Fruit fly (Drosophila melanogaster) whole organism, embryonic: ENCODE results near the gene Miga.

Experiments
- ATbp ChIP-seq: fragments of 200-800 bp; sonication (Bioruptor generic); optimal IDR thresholded peaks from 2 replicates; lab custom pipeline; 2017; ENCODE audit warnings: missing biosample characterization, mild to moderate bottlenecking, missing genetic modification characterization, missing genetic modification reagents
- Adf1 ChIP-seq: fragments of 200-800 bp; sonication (Bioruptor generic); IDR thresholded peaks from 2 replicates; pipeline ENCODE4 v1.3.6; 2022; ENCODE audit warnings: missing biosample characterization, missing genetic modification characterization
- B-H2 ChIP-seq: fragments of 200-800 bp; sonication (Bioruptor generic); optimal IDR thresholded peaks from 2 replicates; lab custom pipeline; 2018; ENCODE audit warnings: missing biosample characterization, mild to moderate bottlenecking, missing genetic modification characterization
- BEAF-32 ChIP-seq: fragments of 200-800 bp; sonication (Bioruptor generic); optimal IDR thresholded peaks from 3 replicates; lab custom pipeline; 2017; ENCODE audit warnings: missing biosample characterization, missing genetic modification characterization, mild to moderate bottlenecking, moderate library complexity, missing genetic modification reagents
- Blimp-1 ChIP-seq: fragments of 200-800 bp; sonication (Bioruptor generic); optimal IDR thresholded peaks from 3 replicates; lab custom pipeline; 2018; ENCODE audit warnings: missing biosample characterization, missing genetic modification characterization, mild to moderate bottlenecking, moderate library complexity, missing genetic modification reagents
- CG10366 ChIP-seq: fragments of 200-800 bp; sonication (Bioruptor generic); IDR thresholded peaks from 2 replicates; pipeline ENCODE4 v1.3.6; 2022; ENCODE audit warnings: missing biosample characterization, missing genetic modification characterization
- CG10462 ChIP-seq: fragments of 200-800 bp; sonication (Bioruptor generic); optimal IDR thresholded peaks from 2 replicates; lab custom pipeline; 2016; ENCODE audit warnings: missing biosample characterization, missing genetic modification characterization
- CG11723 ChIP-seq: fragments of 200-800 bp; sonication (Bioruptor generic); optimal IDR thresholded peaks from 2 replicates; lab custom pipeline; 2017; ENCODE audit warnings: missing biosample characterization, mild to moderate bottlenecking, missing genetic modification characterization
- CG12659 ChIP-seq: fragments of 200-800 bp; sonication (Bioruptor generic); optimal IDR thresholded peaks from 3 replicates; lab custom pipeline; 2017; ENCODE audit warnings: mild to moderate bottlenecking, missing biosample characterization, missing genetic modification reagents, missing genetic modification characterization
- CG18619 ChIP-seq: fragments of 200-800 bp; sonication (Bioruptor generic); optimal IDR thresholded peaks from 3 replicates; lab custom pipeline; 2017; ENCODE audit warnings: missing biosample characterization, mild to moderate bottlenecking, missing genetic modification characterization
- CG31365 ChIP-seq: fragments of 200-800 bp; sonication (Bioruptor generic); optimal IDR thresholded peaks from 2 replicates; lab custom pipeline; 2018; ENCODE audit warnings: missing biosample characterization, mild to moderate bottlenecking, missing genetic modification characterization
- CG3163 ChIP-seq: fragments of 200-800 bp; sonication (Bioruptor generic); optimal IDR thresholded peaks from 3 replicates; lab custom pipeline; 2016; ENCODE audit warnings: missing biosample characterization, missing genetic modification characterization
- CG32772 ChIP-seq: fragments of 200-800 bp; sonication (Bioruptor generic); IDR thresholded peaks from 2 replicates; pipeline ENCODE4 v1.3.6; 2022; ENCODE audit warnings: missing biosample characterization, missing genetic modification characterization
- CG34376 ChIP-seq: fragments of 200-800 bp; sonication (Bioruptor generic); optimal IDR thresholded peaks from 2 replicates; lab custom pipeline; 2018; ENCODE audit warnings: missing biosample characterization, mild to moderate bottlenecking, missing genetic modification characterization
- CG43689 ChIP-seq: fragments of 200-800 bp; sonication (Bioruptor generic); IDR thresholded peaks from 2 replicates; pipeline ENCODE4 v1.3.6; 2022; ENCODE audit warnings: missing biosample characterization, missing genetic modification characterization
- CG7357 ChIP-seq: fragments of 200-800 bp; sonication (Bioruptor generic); IDR thresholded peaks from 3 replicates; pipeline ENCODE4 v1.3.6; 2022; ENCODE audit warnings: missing biosample characterization, missing genetic modification characterization
- Dbx ChIP-seq: fragments of 200-800 bp; sonication (Bioruptor generic); IDR thresholded peaks from 3 replicates; pipeline ENCODE4 v1.3.6; 2022; ENCODE audit warnings: missing biosample characterization, missing genetic modification characterization
- Dek ChIP-seq: fragments of 200-800 bp; sonication (Bioruptor generic); optimal IDR thresholded peaks from 3 replicates; lab custom pipeline; 2019; ENCODE audit warnings: missing biosample characterization, mild to moderate bottlenecking, missing genetic modification characterization, moderate library complexity
- Dll ChIP-seq: fragments of 200-800 bp; sonication (Bioruptor generic); IDR thresholded peaks from 4 replicates; pipeline ENCODE4 v1.3.6; 2022; ENCODE audit warnings: missing biosample characterization, missing genetic modification characterization; ENCODE audit not compliant: partially characterized antibody
- Doc3 ChIP-seq: fragments of 200-800 bp; sonication (Bioruptor generic); IDR thresholded peaks from 3 replicates; pipeline ENCODE4 v1.3.6; 2022; ENCODE audit warnings: missing biosample characterization, missing genetic modification characterization; ENCODE audit not compliant: partially characterized antibody
- Fer3 ChIP-seq: fragments of 200-800 bp; sonication (Bioruptor generic); optimal IDR thresholded peaks from 2 replicates; lab custom pipeline; 2018; ENCODE audit warnings: missing biosample characterization, mild to moderate bottlenecking, missing genetic modification characterization, moderate library complexity
- Gug ChIP-seq: fragments of 200-800 bp; sonication (Bioruptor generic); IDR thresholded peaks from 4 replicates; pipeline ENCODE4 v1.3.6; 2022; ENCODE audit warnings: missing biosample characterization, missing genetic modification characterization
- HHEX ChIP-seq: fragments of 200-800 bp; sonication (Bioruptor generic); optimal IDR thresholded peaks from 3 replicates; lab custom pipeline; 2017; ENCODE audit warnings: missing biosample characterization, mild to moderate bottlenecking, missing genetic modification characterization, missing genetic modification reagents
- HLH4C ChIP-seq: fragments of 200-800 bp; sonication (Bioruptor generic); IDR thresholded peaks from 3 replicates; pipeline ENCODE4 v1.3.6; 2022; ENCODE audit warnings: missing biosample characterization, missing genetic modification characterization; ENCODE audit not compliant: partially characterized antibody
- Jarid2 ChIP-seq: fragments of 200-800 bp; sonication (Bioruptor generic); optimal IDR thresholded peaks from 3 replicates; lab custom pipeline; 2017; ENCODE audit warnings: mild to moderate bottlenecking, missing biosample characterization, missing genetic modification reagents, missing genetic modification characterization
- Max ChIP-seq: fragments of 200-800 bp; sonication (Bioruptor generic); optimal IDR thresholded peaks from 2 replicates; lab custom pipeline; 2016; ENCODE audit warnings: missing biosample characterization, mild to moderate bottlenecking, missing genetic modification characterization
- Rx ChIP-seq: fragments of 200-800 bp; sonication (Bioruptor generic); IDR thresholded peaks from 2 replicates; pipeline ENCODE4 v1.3.6; 2022; ENCODE audit warnings: missing biosample characterization, missing genetic modification characterization
- Sin3A ChIP-seq: fragments of >200 bp; optimal IDR thresholded peaks from 2 replicates; lab custom pipeline; 2018
- amos ChIP-seq: fragments of 200-800 bp; sonication (Bioruptor generic); IDR thresholded peaks from 2 replicates; pipeline ENCODE4 v1.3.6; 2022; ENCODE audit warnings: missing biosample characterization, missing genetic modification characterization; ENCODE audit not compliant: partially characterized antibody
- crp ChIP-seq, 2 experiments: fragments of 200-800 bp; sonication (Bioruptor generic); optimal IDR thresholded peaks; 2 replicates in 1 of 2; 3 replicates in 1 of 2; lab custom pipeline; 2017; ENCODE audit warnings: missing biosample characterization in 2 of 2, missing genetic modification characterization in 2 of 2, mild to moderate bottlenecking in 1 of 2, moderate library complexity in 1 of 2
- exex ChIP-seq: fragments of 200-800 bp; sonication (Bioruptor generic); optimal IDR thresholded peaks from 4 replicates; lab custom pipeline; 2018; ENCODE audit warnings: missing biosample characterization, mild to moderate bottlenecking, missing genetic modification characterization, moderate library complexity
- fd64A ChIP-seq: fragments of 200-800 bp; sonication (Bioruptor generic); optimal IDR thresholded peaks from 3 replicates; lab custom pipeline; 2018; ENCODE audit warnings: missing biosample characterization, mild to moderate bottlenecking, missing genetic modification characterization
- grau ChIP-seq: fragments of 200-800 bp; optimal IDR thresholded peaks from 3 replicates; lab custom pipeline; 2019; ENCODE audit warnings: missing biosample characterization, mild to moderate bottlenecking, missing genetic modification characterization, moderate library complexity
- jigr1 ChIP-seq: fragments of 200-800 bp; sonication (Bioruptor generic); IDR thresholded peaks from 3 replicates; pipeline ENCODE4 v1.3.6; 2022; ENCODE audit warnings: missing biosample characterization, missing genetic modification characterization
- jumu ChIP-seq: fragments of 200-800 bp; sonication (Bioruptor generic); optimal IDR thresholded peaks from 3 replicates; lab custom pipeline; 2016; ENCODE audit warnings: missing biosample characterization, missing genetic modification characterization
- kni ChIP-seq: fragments of 200-800 bp; sonication (Bioruptor generic); optimal IDR thresholded peaks from 3 replicates; lab custom pipeline; 2017; ENCODE audit warnings: mild to moderate bottlenecking, missing biosample characterization, missing genetic modification reagents, missing genetic modification characterization
- lilli ChIP-seq: fragments of 200-800 bp; sonication (Bioruptor generic); optimal IDR thresholded peaks from 3 replicates; lab custom pipeline; 2016; ENCODE audit warnings: missing biosample characterization, missing genetic modification characterization
- luna ChIP-seq: fragments of 200-800 bp; sonication (Bioruptor generic); optimal IDR thresholded peaks from 2 replicates; lab custom pipeline; 2016; ENCODE audit warnings: missing biosample characterization, missing genetic modification characterization
- nau ChIP-seq: fragments of 200-800 bp; sonication (Bioruptor generic); optimal IDR thresholded peaks from 3 replicates; lab custom pipeline; 2017; ENCODE audit warnings: missing biosample characterization, mild to moderate bottlenecking, missing genetic modification characterization, missing genetic modification reagents
- pb ChIP-seq: fragments of 200-800 bp; sonication (Bioruptor generic); optimal IDR thresholded peaks from 3 replicates; lab custom pipeline; 2016; ENCODE audit warnings: missing biosample characterization, missing genetic modification characterization
- pita ChIP-seq: fragments of 200-800 bp; sonication (Bioruptor generic); optimal IDR thresholded peaks from 2 replicates; lab custom pipeline; 2017; ENCODE audit warnings: missing biosample characterization, mild to moderate bottlenecking, missing genetic modification characterization
- prd ChIP-seq, 3 experiments: fragments of >200 bp in 2 of 3; fragments of 200-800 bp in 1 of 3; sonication (Bioruptor generic) in 1 of 3; optimal IDR thresholded peaks in 2 of 3; IDR thresholded peaks in 1 of 3; 2 replicates in 2 of 3; 3 replicates in 1 of 3; pipeline versions ENCODE4 v1.3.6 to Lab custom; 2017 to 2022; ENCODE audit warnings: missing biosample characterization in 1 of 3, missing genetic modification characterization in 1 of 3
- pzg ChIP-seq: fragments of 200-800 bp; sonication (Bioruptor generic); optimal IDR thresholded peaks from 3 replicates; lab custom pipeline; 2018; ENCODE audit warnings: missing biosample characterization, mild to moderate bottlenecking, missing genetic modification characterization, moderate library complexity
- ranshi ChIP-seq: fragments of 200-800 bp; sonication (Bioruptor generic); IDR thresholded peaks from 2 replicates; pipeline ENCODE4 v1.3.6; 2022; ENCODE audit warnings: missing biosample characterization, missing genetic modification characterization
- repo ChIP-seq: fragments of 200-800 bp; sonication (Bioruptor generic); optimal IDR thresholded peaks from 2 replicates; lab custom pipeline; 2016; ENCODE audit warnings: missing biosample characterization, missing genetic modification characterization
- ssp ChIP-seq: fragments of 200-800 bp; sonication (Bioruptor generic); IDR thresholded peaks from 2 replicates; pipeline ENCODE4 v1.3.6; 2022; ENCODE audit warnings: missing biosample characterization, missing genetic modification characterization
- tll ChIP-seq, 2 experiments: fragments of 200-800 bp in 1 of 2; fragments of >200 bp in 1 of 2; sonication (Bioruptor generic) in 1 of 2; optimal IDR thresholded peaks; 2 replicates each; lab custom pipeline; 2017 to 2019; ENCODE audit warnings: missing biosample characterization in 2 of 2, missing genetic modification characterization in 2 of 2, mild to moderate bottlenecking in 1 of 2, moderate library complexity in 1 of 2
- tup ChIP-seq: fragments of 200-800 bp; sonication (Bioruptor generic); optimal IDR thresholded peaks from 2 replicates; lab custom pipeline; 2016; ENCODE audit warnings: missing biosample characterization, mild to moderate bottlenecking, missing genetic modification characterization, moderate library complexity
- wor ChIP-seq: fragments of 200-800 bp; sonication (Bioruptor generic); IDR thresholded peaks from 2 replicates; pipeline ENCODE4 v1.3.6; 2022; ENCODE audit warnings: missing biosample characterization, missing genetic modification characterization

Gene Miga

dm6 chrX:8455019-8455555 is 17.5 kb upstream of the Miga start, which contains the start of gene org-1 (continued):
- peak; percentile 94 for TF ChIP-seq CG12659
- TF ChIP-seq lilli (GFP tag; lab: Kevin White, UChicago) = peak; percentile 88
- peak; percentile 62 for TF ChIP-seq repo (GFP tag; lab: Kevin White, UChicago)
- peak; percentile 12 for TF ChIP-seq luna
- peak; percentile 84 for TF ChIP-seq B-H2 (GFP tag; lab: Kevin White, UChicago)
- peak; percentile 94 for TF ChIP-seq Blimp-1 (GFP tag; lab: Kevin White, UChicago)
- TF ChIP-seq CG7357 (GFP tag; lab: Robert Waterston, UW) = peak; percentile 92
- TF ChIP-seq CG43689 (GFP tag; lab: Robert Waterston, UW) = peak; percentile 94
- TF ChIP-seq pita = no peak
- TF ChIP-seq Adf1 (GFP tag; lab: Robert Waterston, UW) = peak; percentile 69
- TF ChIP-seq crp (GFP tag; optimal IDR thresholded peaks at IDR 0.05; lab: Kevin White, UChicago) = peak in 1 of 2 experiments; percentile 59
- TF ChIP-seq jigr1 (GFP tag; lab: Robert Waterston, UW) = peak; percentile 97
- TF ChIP-seq pzg = no peak
- TF ChIP-seq Jarid2 = peak; percentile 73
- TF ChIP-seq wor (GFP tag; lab: Robert Waterston, UW) = peak; percentile 95
- no peak for TF ChIP-seq tll (GFP tag; optimal IDR thresholded peaks at IDR 0.05; lab: Kevin White, UChicago)
- peak; percentile 93 for TF ChIP-seq Fer3 (tag; lab: Kevin White, UChicago)
- peak; percentile 98 for TF ChIP-seq CG32772 (GFP tag; lab: Robert Waterston, UW)
- TF ChIP-seq CG34376 (GFP tag; lab: Kevin White, UChicago) = peak; percentile 58
- peak; percentile 61 for TF ChIP-seq CG3163 (GFP tag; lab: Kevin White, UChicago)
- peak; percentile 80 for TF ChIP-seq Max (GFP tag; lab: Kevin White, UChicago)
- TF ChIP-seq grau = peak; percentile 100
- TF ChIP-seq CG18619 = peak; percentile 88
- TF ChIP-seq ranshi (GFP tag; lab: Robert Waterston, UW) = peak; percentile 98
- TF ChIP-seq nau (GFP tag; lab: Kevin White, UChicago) = peak; percentile 86
- TF ChIP-seq jumu (GFP tag; lab: Kevin White, UChicago) = peak; percentile 85
- peak; percentile 94 for TF ChIP-seq Dbx (GFP tag; lab: Robert Waterston, UW)
- TF ChIP-seq ssp (GFP tag; lab: Robert Waterston, UW) = peak; percentile 93
- TF ChIP-seq HHEX = peak; percentile 89
- peak; percentile 91 for TF ChIP-seq Dek (tag; lab: Kevin White, UChicago)
- no peak for TF ChIP-seq prd (optimal IDR thresholded peaks at IDR 0.05; lab: Kevin White, UChicago)
- TF ChIP-seq prd (GFP tag; IDR thresholded peaks at IDR 0.05; lab: Robert Waterston, UW) = peak; percentile 99
- TF ChIP-seq tup (GFP tag; lab: Kevin White, UChicago) = peak; percentile 81
- TF ChIP-seq Sin3A (lab: Kevin White, UChicago) = no peak
- TF ChIP-seq fd64A = peak; percentile 92
- TF ChIP-seq pb = peak; percentile 47
- TF ChIP-seq CG31365 (tag; lab: Kevin White, UChicago) = peak; percentile 76
- TF ChIP-seq ATbp (GFP tag; lab: Kevin White, UChicago) = peak; percentile 91
- TF ChIP-seq CG10366 (GFP tag; lab: Robert Waterston, UW) = peak; percentile 98
- TF ChIP-seq HLH4C = no peak
- peak; percentile 98 for TF ChIP-seq Gug
- TF ChIP-seq kni (GFP tag; lab: Kevin White, UChicago) = peak; percentile 82
- TF ChIP-seq exex = peak; percentile 58
- TF ChIP-seq Rx = peak; percentile 96
- TF ChIP-seq BEAF-32 (GFP tag; lab: Kevin White, UChicago) = no peak
- TF ChIP-seq Doc3 = no peak
- TF ChIP-seq CG11723 (GFP tag; lab: Kevin White, UChicago) = peak; percentile 86
- TF ChIP-seq amos (GFP tag; lab: Robert Waterston, UW) = no peak
- no peak for TF ChIP-seq Dll (GFP tag; lab: Robert Waterston, UW)
- peak; percentile 91 for TF ChIP-seq CG10462 (GFP tag; lab: Kevin White, UChicago)
